Worm (Caenorhabditis elegans): ENCODE measurements around the gene T07G12.2.

DNA sequence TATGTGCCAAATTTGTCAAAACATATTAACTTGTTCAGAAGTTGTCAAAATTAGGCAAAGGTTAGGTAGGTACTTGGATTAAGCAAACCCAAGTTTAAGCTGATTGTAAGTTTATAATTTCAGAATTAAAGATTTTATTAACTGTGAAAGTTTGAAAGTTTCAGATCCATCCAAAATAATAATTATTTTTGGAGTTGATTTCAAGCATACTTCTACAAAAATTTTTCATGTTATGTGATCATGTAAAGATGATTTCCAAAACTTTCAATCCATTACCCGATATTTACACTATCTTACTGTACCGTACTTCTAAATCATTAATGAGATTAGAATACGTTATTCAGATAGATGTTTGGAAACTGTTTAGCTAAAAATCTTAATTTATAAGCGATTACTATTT, 34.1 kb downstream of the T07G12.2 start:
- no peak for TF ChIP-seq nhr-77 (tag; optimal IDR thresholded peaks at IDR 0.05)
- TF ChIP-seq fkh-10 (GFP tag; optimal IDR thresholded peaks at IDR 0.05) = no peak
- TF ChIP-seq dpl-1 (GFP tag; optimal IDR thresholded peaks at IDR 0.05) = no peak
- no peak for TF ChIP-seq unc-130 (tag; optimal IDR thresholded peaks at IDR 0.05)
- TF ChIP-seq lin-13 (GFP tag; optimal IDR thresholded peaks at IDR 0.05) = no peak
- no peak for TF ChIP-seq lin-39 (tag; optimal IDR thresholded peaks at IDR 0.05)
- no peak for TF ChIP-seq hpl-2 (GFP tag; optimal IDR thresholded peaks at IDR 0.05)
- no peak for TF ChIP-seq unc-30 (tag; optimal IDR thresholded peaks at IDR 0.05)
- no peak for TF ChIP-seq unc-86 (tag; optimal IDR thresholded peaks at IDR 0.05)
